Fruit fly (Drosophila melanogaster) whole organism, pupa: ENCODE data around the gene Theg.

Experiments
- CG10348 ChIP-seq: fragments of 200-800 bp; sonication (Bioruptor generic); IDR thresholded peaks from 2 replicates; pipeline ENCODE4 v1.3.6; 2022; ENCODE audit warnings: missing biosample characterization, missing genetic modification characterization
- CG12605 ChIP-seq: fragments of 200-800 bp; sonication (Bioruptor generic); IDR thresholded peaks from 2 replicates; pipeline ENCODE4 v1.3.6; 2022; ENCODE audit warnings: missing biosample characterization, missing genetic modification characterization
- CG13204 ChIP-seq: fragments of 200-800 bp; sonication (Bioruptor generic); optimal IDR thresholded peaks from 2 replicates; lab custom pipeline; 2018; ENCODE audit warnings: missing biosample characterization, mild to moderate bottlenecking, missing genetic modification characterization, moderate library complexity
- CG14655 ChIP-seq: fragments of 200-800 bp; sonication (Bioruptor generic); optimal IDR thresholded peaks from 3 replicates; lab custom pipeline; 2017; ENCODE audit warnings: mild to moderate bottlenecking, missing biosample characterization, missing genetic modification reagents, missing genetic modification characterization
- CG15710 ChIP-seq: fragments of 200-800 bp; sonication (Bioruptor generic); optimal IDR thresholded peaks from 2 replicates; lab custom pipeline; 2018; ENCODE audit warnings: missing biosample characterization, mild to moderate bottlenecking, missing genetic modification characterization, moderate library complexity
- CG17806 ChIP-seq: fragments of 200-800 bp; sonication (Bioruptor generic); optimal IDR thresholded peaks from 2 replicates; lab custom pipeline; 2018; ENCODE audit warnings: missing biosample characterization, mild to moderate bottlenecking, missing genetic modification characterization, moderate library complexity
- CG32121 ChIP-seq: fragments of 200-800 bp; sonication (Bioruptor generic); IDR thresholded peaks from 2 replicates; pipeline ENCODE4 v1.3.6; 2022; ENCODE audit warnings: missing biosample characterization, missing genetic modification characterization
- CG34367 ChIP-seq: fragments of 200-800 bp; sonication (Bioruptor generic); optimal IDR thresholded peaks from 2 replicates; lab custom pipeline; 2018; ENCODE audit warnings: missing biosample characterization, mild to moderate bottlenecking, missing genetic modification characterization
- CG4496 ChIP-seq: fragments of 200-800 bp; sonication (Bioruptor generic); IDR thresholded peaks from 3 replicates; pipeline ENCODE4 v1.3.6; 2022; ENCODE audit warnings: missing biosample characterization, missing genetic modification characterization
- CG8159 ChIP-seq: fragments of 200-800 bp; sonication (Bioruptor generic); optimal IDR thresholded peaks from 3 replicates; lab custom pipeline; 2018; ENCODE audit warnings: missing biosample characterization, mild to moderate bottlenecking, missing genetic modification characterization, moderate library complexity
- CG8301 ChIP-seq: fragments of 200-800 bp; sonication (Bioruptor generic); optimal IDR thresholded peaks from 2 replicates; lab custom pipeline; 2018; ENCODE audit warnings: missing biosample characterization, mild to moderate bottlenecking, missing genetic modification characterization
- CG9948 ChIP-seq: fragments of 200-800 bp; sonication (Bioruptor generic); optimal IDR thresholded peaks from 2 replicates; lab custom pipeline; 2018; ENCODE audit warnings: missing biosample characterization, mild to moderate bottlenecking, missing genetic modification characterization, moderate library complexity
- D1 ChIP-seq: fragments of 200-800 bp; sonication (Bioruptor generic); optimal IDR thresholded peaks from 2 replicates; lab custom pipeline; 2018; ENCODE audit warnings: missing biosample characterization, mild to moderate bottlenecking, missing genetic modification characterization, moderate library complexity
- EcR ChIP-seq: fragments of 200-800 bp; sonication (Bioruptor generic); optimal IDR thresholded peaks from 3 replicates; lab custom pipeline; 2019; ENCODE audit warnings: missing biosample characterization, missing genetic modification characterization, mild to moderate bottlenecking, moderate library complexity, missing genetic modification reagents
- Ets98B ChIP-seq: fragments of 200-800 bp; sonication (Bioruptor generic); IDR thresholded peaks from 2 replicates; pipeline ENCODE4 v1.3.6; 2022; ENCODE audit warnings: missing biosample characterization, missing genetic modification characterization
- Pif1A ChIP-seq: fragments of 200-800 bp; sonication (Bioruptor generic); optimal IDR thresholded peaks from 3 replicates; lab custom pipeline; 2016; ENCODE audit warnings: missing biosample characterization, missing genetic modification characterization
- Pif1B ChIP-seq: fragments of 200-800 bp; sonication (Bioruptor generic); optimal IDR thresholded peaks from 3 replicates; lab custom pipeline; 2016; ENCODE audit warnings: missing biosample characterization, missing genetic modification characterization
- Snoo ChIP-seq: fragments of 200-800 bp; sonication (Bioruptor generic); optimal IDR thresholded peaks from 3 replicates; lab custom pipeline; 2017; ENCODE audit warnings: missing biosample characterization, mild to moderate bottlenecking, missing genetic modification characterization, inconsistent platforms
- fd96Ca ChIP-seq: fragments of 200-800 bp; sonication (Bioruptor generic); IDR thresholded peaks from 3 replicates; pipeline ENCODE4 v1.3.6; 2022; ENCODE audit warnings: missing biosample characterization, missing genetic modification characterization
- gl ChIP-seq: fragments of 200-800 bp; sonication (Bioruptor generic); optimal IDR thresholded peaks from 2 replicates; lab custom pipeline; 2018; ENCODE audit warnings: missing biosample characterization, mild to moderate bottlenecking, missing genetic modification characterization
- rn ChIP-seq: fragments of 200-800 bp; sonication (Bioruptor generic); IDR thresholded peaks from 2 replicates; pipeline ENCODE4 v1.3.6; 2022; ENCODE audit warnings: missing biosample characterization, missing genetic modification characterization

Gene Theg

DNA sequence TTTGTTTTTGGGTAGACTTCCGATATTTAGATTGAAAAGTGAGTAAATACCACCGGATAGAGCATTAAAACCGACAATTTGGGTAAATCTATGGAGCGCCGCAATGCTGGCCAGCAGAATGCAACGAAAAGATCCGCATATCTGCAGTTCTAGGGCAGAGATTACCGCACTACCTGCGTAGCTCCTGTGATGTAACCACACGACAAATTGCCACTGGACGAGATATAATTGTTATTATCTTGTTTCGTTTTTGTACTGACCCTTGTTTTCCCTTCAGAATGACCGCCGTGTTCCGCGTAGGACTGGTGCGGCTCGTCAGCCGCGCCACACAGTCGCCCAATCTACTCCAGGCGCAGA is 13.2 kb downstream of the Theg start:
- TF ChIP-seq rn = no peak

DNA sequence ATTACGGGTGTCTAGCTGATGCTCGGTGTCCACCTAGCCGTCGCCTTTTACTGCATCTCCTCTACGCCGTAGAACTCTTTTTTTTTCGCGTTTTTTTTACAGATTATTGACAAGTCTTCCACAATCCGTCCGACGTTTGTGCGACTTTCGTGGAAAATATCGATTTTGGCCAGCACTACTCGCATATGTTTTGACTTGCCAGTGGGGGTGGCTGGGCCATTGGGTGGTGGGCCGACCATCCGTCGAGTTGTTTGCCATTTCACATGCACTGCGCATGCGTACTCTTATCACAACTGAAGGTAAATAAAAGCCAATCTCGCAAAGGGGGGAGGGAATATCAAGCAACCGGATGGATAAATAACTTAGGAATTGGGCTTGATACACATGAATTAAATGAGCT is 17.2 kb downstream of the Theg start, which contains the start of gene CG13409:
TSS of gene CG13409 (minus strand) at position 163 of the 400 bp plus-strand sequence.
- TF ChIP-seq Snoo (tag; lab: Kevin White, UChicago) (no peak), CG9948 (tag; lab: Kevin White, UChicago) (no peak), fd96Ca (GFP tag; lab: Robert Waterston, UW) (no peak), CG8301 (tag; lab: Kevin White, UChicago) (no peak), EcR (GFP tag; lab: Kevin White, UChicago) (no peak), Pif1B (no peak), CG12605 (no peak), CG4496 (GFP tag; lab: Robert Waterston, UW) (no peak), CG17806 (tag; lab: Kevin White, UChicago) (no peak), CG14655 (GFP tag; lab: Kevin White, UChicago) (no peak), CG32121 (GFP tag; lab: Robert Waterston, UW) (no peak), rn (no peak), CG34367 (no peak), Ets98B (GFP tag; lab: Robert Waterston, UW) (no peak), CG15710 (tag; lab: Kevin White, UChicago) (no peak)

DNA sequence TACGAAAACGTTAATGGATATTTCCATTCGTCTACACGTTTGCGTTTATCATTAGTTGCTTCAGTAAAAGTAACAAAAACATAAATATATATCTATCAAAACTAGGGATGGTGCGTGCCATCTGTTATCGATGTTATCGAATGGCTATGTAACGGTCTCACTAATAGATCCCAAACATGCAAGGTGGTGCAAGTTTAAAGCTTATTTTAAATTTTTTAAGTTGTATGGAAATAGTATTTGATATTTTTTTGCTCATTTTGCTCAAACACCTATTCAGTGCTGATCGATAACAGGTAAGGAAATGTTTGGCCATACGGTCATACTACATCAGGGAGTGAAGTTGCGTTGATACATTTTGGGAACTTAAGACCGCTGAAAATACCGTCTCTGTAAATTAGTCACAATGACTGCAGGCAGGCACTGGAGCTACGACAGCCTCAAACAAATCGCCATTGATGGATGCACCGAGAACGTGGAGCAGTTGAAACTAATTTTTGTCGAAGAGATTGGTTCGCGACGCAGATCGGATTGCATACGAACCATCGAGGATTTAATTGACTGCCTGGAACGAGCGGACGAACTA is 19.8 kb downstream of the Theg start, which contains the start of the genes CG45099, CG6015, pit and Fadd:
TSS of gene CG45099 (minus strand) at position 127 of the 583 bp plus-strand sequence.
TSS of gene CG6015 (minus strand) at position 127 of the 583 bp plus-strand sequence.
TSS of gene pit (plus strand) at position 139 of the 583 bp plus-strand sequence.
TSS of gene Fadd (plus strand) at position 296 of the 583 bp plus-strand sequence.
- TF ChIP-seq rn (no peak), Pif1B (no peak), CG32121 (GFP tag; lab: Robert Waterston, UW) (no peak), Pif1A (no peak), CG8159 (tag; lab: Kevin White, UChicago) (no peak), CG15710 (tag; lab: Kevin White, UChicago) (no peak), CG34367 (no peak), CG17806 (tag; lab: Kevin White, UChicago) (no peak), CG8301 (tag; lab: Kevin White, UChicago) (no peak), CG9948 (tag; lab: Kevin White, UChicago) (no peak), CG14655 (GFP tag; lab: Kevin White, UChicago) (no peak), EcR (GFP tag; lab: Kevin White, UChicago) (no peak), fd96Ca (GFP tag; lab: Robert Waterston, UW) (no peak), CG12605 (no peak)

DNA sequence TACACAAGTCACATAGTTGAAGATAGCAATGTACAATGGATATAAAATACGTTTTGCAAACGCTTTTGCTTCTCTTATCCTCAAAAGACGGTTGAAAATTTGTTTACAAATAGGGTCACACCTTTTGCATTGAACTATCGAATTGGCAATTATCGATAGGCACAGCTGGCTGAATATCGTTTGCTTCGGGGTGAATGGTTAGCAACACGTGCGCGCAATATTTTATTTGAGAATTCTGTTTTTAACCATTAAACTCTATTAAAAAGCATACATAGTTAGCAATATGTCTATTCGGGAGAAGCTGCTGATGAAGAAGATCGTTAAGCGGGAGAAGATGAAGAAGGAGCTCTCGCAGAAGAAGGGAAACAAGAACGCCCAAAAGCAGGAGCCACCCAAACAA is 21.1 kb downstream of the Theg start:
- no peak for TF ChIP-seq CG10348 (GFP tag; lab: Robert Waterston, UW)
- TF ChIP-seq EcR (GFP tag; lab: Kevin White, UChicago) = peak; percentile 39

DNA sequence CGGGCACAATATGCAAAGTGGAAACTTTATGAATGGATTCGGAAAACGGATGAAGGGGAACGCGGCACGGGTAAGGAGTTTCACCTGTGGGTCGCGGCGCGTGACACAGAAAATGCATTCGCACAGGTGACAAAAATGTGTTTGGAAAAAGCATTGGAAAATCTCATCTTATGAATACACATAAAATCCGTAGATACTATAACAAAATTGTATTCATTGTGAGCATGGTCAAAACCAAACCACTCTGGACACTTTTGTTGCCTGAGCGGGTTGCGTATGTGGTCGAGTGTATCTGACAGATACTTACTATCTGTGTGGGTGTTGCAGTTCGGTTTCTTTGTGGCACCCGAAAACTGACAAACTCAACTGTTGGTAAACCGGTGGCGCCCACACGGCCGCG is 25.0 kb downstream of the Theg start:
- TF ChIP-seq CG15710 (tag; lab: Kevin White, UChicago) (peak; percentile 49), EcR (GFP tag; lab: Kevin White, UChicago) (no peak), Ets98B (GFP tag; lab: Robert Waterston, UW) (peak; percentile 90), CG32121 (GFP tag; lab: Robert Waterston, UW) (peak; percentile 90), CG4496 (GFP tag; lab: Robert Waterston, UW) (peak; percentile 92), Pif1A (no peak), Snoo (tag; lab: Kevin White, UChicago) (peak; percentile 57), CG8159 (tag; lab: Kevin White, UChicago) (no peak), CG10348 (GFP tag; lab: Robert Waterston, UW) (no peak), CG34367 (no peak), gl (tag; lab: Kevin White, UChicago) (no peak), Pif1B (no peak), CG8301 (tag; lab: Kevin White, UChicago) (no peak), CG13204 (GFP tag; lab: Kevin White, UChicago) (no peak), rn (peak; percentile 66), CG9948 (tag; lab: Kevin White, UChicago) (peak; percentile 31), CG12605 (peak; percentile 85), CG14655 (GFP tag; lab: Kevin White, UChicago) (no peak), fd96Ca (GFP tag; lab: Robert Waterston, UW) (peak; percentile 89), D1 (tag; lab: Kevin White, UChicago) (no peak), CG17806 (tag; lab: Kevin White, UChicago) (peak; percentile 37)
- TF ChIP-seq, all 21 proteins: peak for 10

DNA sequence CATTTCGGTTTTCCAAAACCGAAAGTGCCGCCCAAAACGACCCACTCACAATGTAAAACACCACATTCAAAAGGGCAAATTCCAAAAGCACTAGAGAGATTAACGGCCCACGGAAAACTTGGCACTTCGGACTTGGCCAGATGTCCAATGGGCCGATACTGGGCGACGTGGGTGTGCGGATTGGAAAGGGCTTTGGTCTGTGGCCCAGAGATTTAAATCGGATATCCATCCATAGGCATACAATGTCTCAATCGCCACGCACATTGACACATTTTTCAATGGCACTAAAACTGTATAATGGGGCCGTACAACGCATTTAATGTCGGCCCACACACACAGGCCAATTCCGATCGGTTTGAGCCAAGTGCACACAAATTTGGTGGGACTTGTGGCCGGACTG is 25.9 kb downstream of the Theg start:
- no peak for TF ChIP-seq Pif1B
- TF ChIP-seq D1 (tag; lab: Kevin White, UChicago) = no peak
- no peak for TF ChIP-seq Pif1A
- no peak for TF ChIP-seq gl (tag; lab: Kevin White, UChicago)
- TF ChIP-seq, all 21 proteins: peak for 0
